Worm (Caenorhabditis elegans): ENCODE data around the gene malt-1.

The malt-1 gene

DNA sequence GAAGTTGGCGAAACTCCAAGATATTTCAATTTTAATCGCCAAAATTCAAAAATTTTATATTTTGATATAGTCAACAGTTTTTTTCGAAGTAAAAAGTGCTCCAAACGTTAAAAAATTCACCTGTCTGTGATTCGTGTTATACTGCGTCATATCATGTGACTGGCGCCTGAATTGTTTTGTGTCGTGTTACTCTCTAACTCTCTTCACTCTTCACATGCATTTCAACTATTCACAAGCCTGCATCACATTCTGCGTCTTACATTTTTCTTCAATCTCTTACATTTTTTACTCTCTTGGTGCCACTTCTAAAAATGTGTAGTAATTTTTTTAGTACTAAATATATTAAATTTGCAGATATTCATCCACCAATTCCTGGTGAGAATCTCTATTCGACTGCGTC lies 22.7 kb downstream of the malt-1 start, which contains the start of gene flcn-1 (continued):
- TF ChIP-seq irx-1 (tag; optimal IDR thresholded peaks at IDR 0.05) (peak; percentile 34), egl-27 (tag; optimal IDR thresholded peaks at IDR 0.05) (no peak), dpl-1 (GFP tag; optimal IDR thresholded peaks at IDR 0.05) (peak in 2 of 3 experiments; percentile 10 to 37), lin-13 (GFP tag; optimal IDR thresholded peaks at IDR 0.05) (peak; percentile 29), unc-86 (tag; optimal IDR thresholded peaks at IDR 0.05) (no peak), ztf-4 (tag; optimal IDR thresholded peaks at IDR 0.05) (no peak), rnt-1 (tag; optimal IDR thresholded peaks at IDR 0.05) (peak; percentile 40)

- TF ChIP-seq lin-35 (GFP tag; optimal IDR thresholded peaks at IDR 0.05) (peak in 1 of 2 experiments; percentile 30), blmp-1 (tag; optimal IDR thresholded peaks at IDR 0.05) (peak; percentile 14), sptf-1 (tag; optimal IDR thresholded peaks at IDR 0.05) (no peak)
These were observed 23.5 kb downstream of the malt-1 start, which contains the start of gene F22D3.4 for ce11 chrII:6927603-6928002. TSS of gene F22D3.4 (minus strand) at chrII:6927603.

- TF ChIP-seq hlh-4 (tag; optimal IDR thresholded peaks at IDR 0.05): peak; percentile 33
- no peak for TF ChIP-seq dpl-1 (GFP tag; optimal IDR thresholded peaks at IDR 0.05)
- peak in 1 of 2 experiments; percentile 10 for TF ChIP-seq ztf-11 (tag; optimal IDR thresholded peaks at IDR 0.05)
- no peak for TF ChIP-seq nhr-76 (tag; optimal IDR thresholded peaks at IDR 0.05)
These were observed 24.1 kb downstream of the malt-1 start for ce11 chrII:6927034-6927433.

- no peak for TF ChIP-seq snpc-4 (tag; optimal IDR thresholded peaks at IDR 0.05)
- no peak for TF ChIP-seq ztf-4 (tag; optimal IDR thresholded peaks at IDR 0.05)
- no peak for TF ChIP-seq dsc-1 (tag; optimal IDR thresholded peaks at IDR 0.05)
- no peak for TF ChIP-seq ceh-63 (GFP tag; optimal IDR thresholded peaks at IDR 0.05)
- no peak for TF ChIP-seq aly-2 (tag; optimal IDR thresholded peaks at IDR 0.05)
- TF ChIP-seq sox-4 (tag; optimal IDR thresholded peaks at IDR 0.05): no peak
- TF ChIP-seq nhr-19 (GFP tag; conservative IDR thresholded peaks at IDR 0.05): peak; percentile 43
- no peak for TF ChIP-seq irx-1 (tag; optimal IDR thresholded peaks at IDR 0.05)
- TF ChIP-seq pag-3 (tag; optimal IDR thresholded peaks at IDR 0.05; ENCODE audit: borderline replicate concordance, insufficient read depth): no peak
- TF ChIP-seq nhr-90 (tag; optimal IDR thresholded peaks at IDR 0.05; ENCODE audit: poor library complexity): peak; percentile 50
- TF ChIP-seq C16A3.4 (tag; optimal IDR thresholded peaks at IDR 0.05): peak; percentile 1
- no peak for TF ChIP-seq nhr-237 (tag; optimal IDR thresholded peaks at IDR 0.05)
- TF ChIP-seq tbx-2 (tag; optimal IDR thresholded peaks at IDR 0.05): peak; percentile 50
- TF ChIP-seq Y116A8C.19 (tag; optimal IDR thresholded peaks at IDR 0.05; ENCODE audit: borderline replicate concordance): no peak
- TF ChIP-seq hlh-4 (tag; optimal IDR thresholded peaks at IDR 0.05): no peak
- no peak for TF ChIP-seq grh-1 (GFP tag; IDR thresholded peaks at IDR 0.05)
- peak; percentile 55 for TF ChIP-seq rnt-1 (tag; optimal IDR thresholded peaks at IDR 0.05)
- TF ChIP-seq unc-30 (tag; optimal IDR thresholded peaks at IDR 0.05): no peak
- TF ChIP-seq C04F5.9 (tag; optimal IDR thresholded peaks at IDR 0.05): peak; percentile 13
- TF ChIP-seq efl-1 (optimal IDR thresholded peaks at IDR 0.05): peak; percentile 59 to 74
- peak; percentile 39 to 93 for TF ChIP-seq efl-1 (GFP tag; optimal IDR thresholded peaks at IDR 0.05 in 1 of 2)
- TF ChIP-seq xbp-1 (tag; optimal IDR thresholded peaks at IDR 0.05): peak; percentile 40
- peak; percentile 59 for TF ChIP-seq fkh-10 (GFP tag; optimal IDR thresholded peaks at IDR 0.05)
- no peak for TF ChIP-seq nhr-11 (tag; optimal IDR thresholded peaks at IDR 0.05)
- no peak for TF ChIP-seq nhr-84 (tag; optimal IDR thresholded peaks at IDR 0.05)
- TF ChIP-seq egl-13 (tag; optimal IDR thresholded peaks at IDR 0.05): peak; percentile 32
- TF ChIP-seq nhr-85 (tag): peak; percentile 71
- TF ChIP-seq ceh-82 (tag; optimal IDR thresholded peaks at IDR 0.05): peak in 2 of 3 experiments; percentile 38 to 72
- TF ChIP-seq nhr-71 (tag; optimal IDR thresholded peaks at IDR 0.05): peak; percentile 67
- TF ChIP-seq mep-1 (tag; optimal IDR thresholded peaks at IDR 0.05): peak; percentile 84
- TF ChIP-seq sptf-1 (tag; optimal IDR thresholded peaks at IDR 0.05): no peak
- TF ChIP-seq lir-3 (tag; optimal IDR thresholded peaks at IDR 0.05; ENCODE audit: poor library complexity): no peak
- TF ChIP-seq ceh-88 (GFP tag; IDR thresholded peaks at IDR 0.05): no peak
- peak; percentile 26 to 77 for TF ChIP-seq lsy-2 (tag; optimal IDR thresholded peaks at IDR 0.05)
- TF ChIP-seq lin-35 (GFP tag; optimal IDR thresholded peaks at IDR 0.05): peak; percentile 56 to 57
- peak; percentile 35 for TF ChIP-seq elt-2 (tag; optimal IDR thresholded peaks at IDR 0.05)
- no peak for TF ChIP-seq alr-1 (tag; optimal IDR thresholded peaks at IDR 0.05; ENCODE audit: borderline replicate concordance)
- TF ChIP-seq jun-1 (tag; optimal IDR thresholded peaks at IDR 0.05): peak; percentile 67
- peak; percentile 93 for TF ChIP-seq lin-14 (GFP tag; optimal IDR thresholded peaks at IDR 0.05)
- TF ChIP-seq egl-27 (tag; optimal IDR thresholded peaks at IDR 0.05): peak in 1 of 2 experiments; percentile 36
These were observed 24.6 kb downstream of the malt-1 start for ce11 chrII:6926488-6926887.

All from whole organism, L1 larva.